Fruit fly (Drosophila melanogaster) whole organism, embryonic: Measurements from ENCODE around the gene CG14442.

Source experiments
- Adf1 ChIP-seq: fragments of 200-800 bp; sonication (Bioruptor generic); IDR thresholded peaks from 2 replicates; pipeline ENCODE4 v1.3.6; 2022; ENCODE audit warnings: missing biosample characterization, missing genetic modification characterization
- CG10209 ChIP-seq: fragments of 200-800 bp; sonication (Bioruptor generic); optimal IDR thresholded peaks from 3 replicates; lab custom pipeline; 2017; ENCODE audit warnings: missing biosample characterization, mild to moderate bottlenecking, missing genetic modification characterization, missing genetic modification reagents
- CG10267 ChIP-seq: fragments of 200-800 bp; sonication (Bioruptor generic); optimal IDR thresholded peaks from 2 replicates; lab custom pipeline; 2018; ENCODE audit warnings: missing biosample characterization, mild to moderate bottlenecking, missing genetic modification characterization, moderate library complexity
- CG10431 ChIP-seq: fragments of 200-800 bp; sonication (Bioruptor generic); optimal IDR thresholded peaks from 3 replicates; lab custom pipeline; 2018; ENCODE audit warnings: missing biosample characterization, mild to moderate bottlenecking, missing genetic modification characterization
- CG10979 ChIP-seq: fragments of 200-800 bp; sonication (Bioruptor generic); optimal IDR thresholded peaks from 2 replicates; lab custom pipeline; 2018; ENCODE audit warnings: missing biosample characterization, mild to moderate bottlenecking, missing genetic modification characterization, moderate library complexity
- CG12769 ChIP-seq: fragments of 200-800 bp; sonication (Bioruptor generic); optimal IDR thresholded peaks from 2 replicates; lab custom pipeline; 2019; ENCODE audit warnings: missing biosample characterization, mild to moderate bottlenecking, missing genetic modification characterization, moderate library complexity
- CG13123 ChIP-seq: fragments of 200-800 bp; sonication (Bioruptor generic); optimal IDR thresholded peaks from 2 replicates; lab custom pipeline; 2016; ENCODE audit warnings: missing biosample characterization, missing genetic modification characterization
- CG15269 ChIP-seq: fragments of 200-800 bp; sonication (Bioruptor generic); optimal IDR thresholded peaks from 2 replicates; lab custom pipeline; 2018; ENCODE audit warnings: missing biosample characterization, mild to moderate bottlenecking, missing genetic modification characterization, moderate library complexity
- CG15479 ChIP-seq: fragments of 200-800 bp; sonication (Bioruptor generic); optimal IDR thresholded peaks from 3 replicates; lab custom pipeline; 2019; ENCODE audit warnings: missing biosample characterization, mild to moderate bottlenecking, missing genetic modification characterization, moderate library complexity
- CG17186 ChIP-seq: fragments of 200-800 bp; sonication (Bioruptor generic); optimal IDR thresholded peaks from 3 replicates; lab custom pipeline; 2017; ENCODE audit warnings: missing biosample characterization, missing genetic modification reagents, missing genetic modification characterization
- CG17359 ChIP-seq: fragments of 200-800 bp; sonication (Bioruptor generic); optimal IDR thresholded peaks from 3 replicates; lab custom pipeline; 2018; ENCODE audit warnings: missing biosample characterization, mild to moderate bottlenecking, missing genetic modification characterization, moderate library complexity
- CG17568 ChIP-seq: fragments of 200-800 bp; sonication (Bioruptor generic); optimal IDR thresholded peaks from 2 replicates; lab custom pipeline; 2018; ENCODE audit warnings: missing biosample characterization, mild to moderate bottlenecking, missing genetic modification characterization, moderate library complexity
- CG18262 ChIP-seq: fragments of 200-800 bp; optimal IDR thresholded peaks from 3 replicates; lab custom pipeline; 2019; ENCODE audit warnings: missing biosample characterization, mild to moderate bottlenecking, missing genetic modification characterization, moderate library complexity
- CG1832 ChIP-seq: fragments of 200-800 bp; sonication (Bioruptor generic); optimal IDR thresholded peaks from 2 replicates; lab custom pipeline; 2017; ENCODE audit warnings: missing biosample characterization, mild to moderate bottlenecking, missing genetic modification characterization, inconsistent platforms
- CG30020 ChIP-seq: fragments of 200-800 bp; optimal IDR thresholded peaks from 2 replicates; lab custom pipeline; 2019; ENCODE audit warnings: missing biosample characterization, mild to moderate bottlenecking, missing genetic modification characterization, moderate library complexity
- CG31365 ChIP-seq: fragments of 200-800 bp; sonication (Bioruptor generic); optimal IDR thresholded peaks from 2 replicates; lab custom pipeline; 2018; ENCODE audit warnings: missing biosample characterization, mild to moderate bottlenecking, missing genetic modification characterization
- CG33557 ChIP-seq: fragments of 200-800 bp; sonication (Bioruptor generic); optimal IDR thresholded peaks from 2 replicates; lab custom pipeline; 2019; ENCODE audit warnings: missing biosample characterization, mild to moderate bottlenecking, missing genetic modification characterization, moderate library complexity
- CG34224 ChIP-seq: fragments of 200-800 bp; sonication (Bioruptor generic); IDR thresholded peaks from 3 replicates; pipeline ENCODE4 v1.3.6; 2022; ENCODE audit warnings: missing biosample characterization, missing genetic modification characterization; ENCODE audit not compliant: partially characterized antibody
- CG4617 ChIP-seq: fragments of 200-800 bp; sonication (Bioruptor generic); optimal IDR thresholded peaks from 3 replicates; lab custom pipeline; 2016; ENCODE audit warnings: missing biosample characterization, missing genetic modification characterization, borderline replicate concordance
- CG5245 ChIP-seq: fragments of 200-800 bp; sonication (Bioruptor generic); optimal IDR thresholded peaks from 3 replicates; lab custom pipeline; 2016; ENCODE audit warnings: missing biosample characterization, missing genetic modification characterization
- CG6765 ChIP-seq: fragments of 200-800 bp; sonication (Bioruptor generic); optimal IDR thresholded peaks from 3 replicates; lab custom pipeline; 2017; ENCODE audit warnings: missing biosample characterization, mild to moderate bottlenecking, missing genetic modification characterization
- CG7987 ChIP-seq: fragments of 200-800 bp; sonication (Bioruptor generic); optimal IDR thresholded peaks from 2 replicates; lab custom pipeline; 2018; ENCODE audit warnings: missing biosample characterization, mild to moderate bottlenecking, missing genetic modification characterization, moderate library complexity
- CG8089 ChIP-seq: fragments of 200-800 bp; sonication (Bioruptor generic); optimal IDR thresholded peaks from 3 replicates; lab custom pipeline; 2016; ENCODE audit warnings: missing biosample characterization, missing genetic modification characterization
- D19A ChIP-seq: fragments of 200-800 bp; optimal IDR thresholded peaks from 3 replicates; lab custom pipeline; 2019; ENCODE audit warnings: missing biosample characterization, mild to moderate bottlenecking, missing genetic modification characterization, moderate library complexity
- Eip74EF ChIP-seq, 2 experiments: fragments of 200-800 bp in 1 of 2; fragments of >200 bp in 1 of 2; sonication (Bioruptor generic) in 1 of 2; optimal IDR thresholded peaks; 2 replicates each; lab custom pipeline; 2017 to 2019; ENCODE audit warnings: missing biosample characterization in 2 of 2, missing genetic modification characterization in 2 of 2, mild to moderate bottlenecking in 1 of 2, moderate library complexity in 1 of 2
- Fer3 ChIP-seq: fragments of 200-800 bp; sonication (Bioruptor generic); optimal IDR thresholded peaks from 2 replicates; lab custom pipeline; 2018; ENCODE audit warnings: missing biosample characterization, mild to moderate bottlenecking, missing genetic modification characterization, moderate library complexity
- H2.0 ChIP-seq: fragments of 200-800 bp; sonication (Bioruptor generic); IDR thresholded peaks from 2 replicates; pipeline ENCODE4 v1.3.6; 2022; ENCODE audit warnings: missing biosample characterization, missing genetic modification characterization
- HLH3B ChIP-seq: fragments of 200-800 bp; sonication (Bioruptor generic); IDR thresholded peaks from 2 replicates; pipeline ENCODE4 v1.3.6; 2022; ENCODE audit warnings: missing biosample characterization, missing genetic modification characterization
- Hmr ChIP-seq: fragments of 200-800 bp; sonication (Bioruptor generic); optimal IDR thresholded peaks from 3 replicates; lab custom pipeline; 2017; ENCODE audit warnings: mild to moderate bottlenecking, missing biosample characterization, missing genetic modification reagents, missing genetic modification characterization
- Lhr ChIP-seq: fragments of 200-800 bp; sonication (Bioruptor generic); optimal IDR thresholded peaks from 3 replicates; lab custom pipeline; 2017; ENCODE audit warnings: mild to moderate bottlenecking, missing biosample characterization, missing genetic modification reagents, missing genetic modification characterization
- MBD-R2 ChIP-seq: fragments of 200-800 bp; sonication (Bioruptor generic); IDR thresholded peaks from 2 replicates; pipeline ENCODE4 v1.3.6; 2022; ENCODE audit warnings: missing biosample characterization, missing genetic modification characterization
- Myb ChIP-seq: fragments of 200-800 bp; sonication (Bioruptor generic); optimal IDR thresholded peaks from 2 replicates; lab custom pipeline; 2016; ENCODE audit warnings: missing biosample characterization, missing genetic modification characterization
- Oli ChIP-seq: fragments of 200-800 bp; sonication (Bioruptor generic); optimal IDR thresholded peaks from 2 replicates; lab custom pipeline; 2018; ENCODE audit warnings: missing biosample characterization, mild to moderate bottlenecking, missing genetic modification characterization, moderate library complexity
- Sin3A ChIP-seq: fragments of >200 bp; optimal IDR thresholded peaks from 2 replicates; lab custom pipeline; 2018
- Tbp ChIP-seq: fragments of >200 bp; optimal IDR thresholded peaks from 2 replicates; lab custom pipeline; 2018; ENCODE audit warnings: missing biosample characterization, missing genetic modification characterization
- ara ChIP-seq: fragments of 200-800 bp; sonication (Bioruptor generic); IDR thresholded peaks from 2 replicates; pipeline ENCODE4 v1.3.6; 2022; ENCODE audit warnings: missing biosample characterization, missing genetic modification characterization
- btn ChIP-seq: fragments of 200-800 bp; sonication (Bioruptor generic); optimal IDR thresholded peaks from 2 replicates; lab custom pipeline; 2016; ENCODE audit warnings: missing biosample characterization, missing genetic modification characterization
- ftz-f1 ChIP-seq: fragments of 200-800 bp; sonication (Bioruptor generic); optimal IDR thresholded peaks from 2 replicates; lab custom pipeline; 2016; ENCODE audit warnings: missing biosample characterization, missing genetic modification characterization
- grn ChIP-seq: fragments of 200-800 bp; sonication (Bioruptor generic); optimal IDR thresholded peaks from 3 replicates; lab custom pipeline; 2017; ENCODE audit warnings: missing biosample characterization, missing genetic modification characterization
- gsb-n ChIP-seq: fragments of 200-800 bp; sonication (Bioruptor generic); optimal IDR thresholded peaks from 3 replicates; lab custom pipeline; 2018; ENCODE audit warnings: missing biosample characterization, mild to moderate bottlenecking, missing genetic modification characterization
- her ChIP-seq: fragments of 200-800 bp; sonication (Bioruptor generic); optimal IDR thresholded peaks from 2 replicates; lab custom pipeline; 2016; ENCODE audit warnings: missing biosample characterization, missing genetic modification characterization
- hkb ChIP-seq, 2 experiments: fragments of 200-800 bp in 1 of 2; fragments of >200 bp in 1 of 2; sonication (Bioruptor generic) in 1 of 2; IDR thresholded peaks in 1 of 2; optimal IDR thresholded peaks in 1 of 2; 2 replicates each; pipeline versions ENCODE4 v1.3.6 to Lab custom; 2017 to 2022; ENCODE audit warnings: missing biosample characterization in 1 of 2, missing genetic modification characterization in 1 of 2
- jumu ChIP-seq: fragments of 200-800 bp; sonication (Bioruptor generic); optimal IDR thresholded peaks from 3 replicates; lab custom pipeline; 2016; ENCODE audit warnings: missing biosample characterization, missing genetic modification characterization
- kah ChIP-seq: fragments of 200-800 bp; sonication (Bioruptor generic); optimal IDR thresholded peaks from 2 replicates; lab custom pipeline; 2018; ENCODE audit warnings: missing biosample characterization, mild to moderate bottlenecking, missing genetic modification characterization
- sd ChIP-seq: fragments of 200-800 bp; sonication (Bioruptor generic); optimal IDR thresholded peaks from 3 replicates; lab custom pipeline; 2018; ENCODE audit warnings: missing biosample characterization, mild to moderate bottlenecking, missing genetic modification characterization, moderate library complexity
- sna ChIP-seq: fragments of 200-800 bp; sonication (Bioruptor generic); IDR thresholded peaks from 2 replicates; pipeline ENCODE4 v1.3.6; 2022; ENCODE audit warnings: missing biosample characterization, missing genetic modification characterization; ENCODE audit not compliant: partially characterized antibody
- sug ChIP-seq: fragments of 200-800 bp; optimal IDR thresholded peaks from 2 replicates; lab custom pipeline; 2019; ENCODE audit warnings: missing biosample characterization, mild to moderate bottlenecking, missing genetic modification characterization, moderate library complexity
- yki ChIP-seq: fragments of >200 bp; optimal IDR thresholded peaks from 3 replicates; lab custom pipeline; 2018
- z ChIP-seq: fragments of 200-800 bp; sonication (Bioruptor generic); IDR thresholded peaks from 3 replicates; pipeline ENCODE4 v1.3.6; 2022; ENCODE audit warnings: missing biosample characterization, missing genetic modification characterization

CG14442 gene

dm6 chrX:6699255-6699885 lies 4.6 kb upstream of the CG14442 start, which contains the start of gene CG14441 (continued):
- TF ChIP-seq hkb (optimal IDR thresholded peaks at IDR 0.05; lab: Kevin White, UChicago): no peak
- TF ChIP-seq hkb (GFP tag; IDR thresholded peaks at IDR 0.05; lab: Robert Waterston, UW): peak; percentile 53
- TF ChIP-seq CG33557 (GFP tag; lab: Kevin White, UChicago): peak; percentile 39
- TF ChIP-seq CG15269 (tag; lab: Kevin White, UChicago): peak; percentile 46
- no peak for TF ChIP-seq CG5245 (GFP tag; lab: Kevin White, UChicago)
- peak; percentile 53 for TF ChIP-seq sug (tag; lab: Kevin White, UChicago)
- TF ChIP-seq CG10209: peak; percentile 21
- peak; percentile 17 for TF ChIP-seq CG18262 (tag; lab: Kevin White, UChicago)
- TF ChIP-seq ftz-f1 (GFP tag; lab: Kevin White, UChicago): no peak
- TF ChIP-seq Tbp (GFP tag; lab: Kevin White, UChicago): no peak
- TF ChIP-seq CG10979 (tag; lab: Kevin White, UChicago): peak; percentile 42
- no peak for TF ChIP-seq grn (GFP tag; lab: Kevin White, UChicago)
- TF ChIP-seq CG7987: peak; percentile 25
- TF ChIP-seq z (GFP tag; lab: Robert Waterston, UW): no peak
- peak; percentile 78 for TF ChIP-seq CG15479 (GFP tag; lab: Kevin White, UChicago)
- peak; percentile 42 for TF ChIP-seq CG10267 (tag; lab: Kevin White, UChicago)
- TF ChIP-seq Oli: no peak
- TF ChIP-seq CG17186 (GFP tag; lab: Kevin White, UChicago): no peak
- peak; percentile 100 for TF ChIP-seq CG34224 (GFP tag; lab: Robert Waterston, UW)
- TF ChIP-seq her (GFP tag; lab: Kevin White, UChicago): peak; percentile 40
- peak; percentile 51 for TF ChIP-seq CG12769 (tag; lab: Kevin White, UChicago)
- TF ChIP-seq CG13123: no peak
- peak; percentile 30 for TF ChIP-seq CG17359
- TF ChIP-seq sna (GFP tag; lab: Robert Waterston, UW): peak; percentile 99
- peak; percentile 82 for TF ChIP-seq CG17568
- no peak for TF ChIP-seq Sin3A (lab: Kevin White, UChicago)
- no peak for TF ChIP-seq MBD-R2 (GFP tag; lab: Robert Waterston, UW)
- no peak for TF ChIP-seq CG1832
- TF ChIP-seq D19A (tag; lab: Kevin White, UChicago): peak; percentile 34
- peak; percentile 24 for TF ChIP-seq kah
- TF ChIP-seq H2.0 (GFP tag; lab: Robert Waterston, UW): no peak
- TF ChIP-seq Fer3 (tag; lab: Kevin White, UChicago): peak; percentile 32
- TF ChIP-seq Hmr (GFP tag; lab: Kevin White, UChicago): peak; percentile 80
- TF ChIP-seq CG31365 (tag; lab: Kevin White, UChicago): peak; percentile 23
- TF ChIP-seq Adf1 (GFP tag; lab: Robert Waterston, UW): peak; percentile 41; the same call in 1 of the 2 replicates
- peak; percentile 6 for TF ChIP-seq CG30020 (tag; lab: Kevin White, UChicago)
- TF ChIP-seq btn (GFP tag; lab: Kevin White, UChicago): no peak
- peak; percentile 26 for TF ChIP-seq CG8089 (GFP tag; lab: Kevin White, UChicago)
- peak; percentile 12 for TF ChIP-seq jumu (GFP tag; lab: Kevin White, UChicago)
- no peak for TF ChIP-seq CG10431 (GFP tag; lab: Kevin White, UChicago)
- peak; percentile 73 for TF ChIP-seq sd
- 0 out of 2 replicates have a peak, but pooled peaks have one; percentile 34 for TF ChIP-seq ara (GFP tag; lab: Robert Waterston, UW)
- TF ChIP-seq yki (lab: Kevin White, UChicago): no peak
- TF ChIP-seq Eip74EF (GFP tag; optimal IDR thresholded peaks at IDR 0.05; lab: Kevin White, UChicago): peak in 1 of 2 experiments; percentile 66
- TF ChIP-seq Lhr (GFP tag; lab: Kevin White, UChicago): no peak
- TF ChIP-seq Myb (GFP tag; lab: Kevin White, UChicago): peak; percentile 4
- TF ChIP-seq gsb-n (tag; lab: Kevin White, UChicago): peak; percentile 28
- TF ChIP-seq HLH3B: no peak
- no peak for TF ChIP-seq CG6765 (GFP tag; lab: Kevin White, UChicago)
- TF ChIP-seq CG4617: no peak
